Worm (Caenorhabditis elegans): Measurements from ENCODE around the gene znf-706.

znf-706 gene

DNA sequence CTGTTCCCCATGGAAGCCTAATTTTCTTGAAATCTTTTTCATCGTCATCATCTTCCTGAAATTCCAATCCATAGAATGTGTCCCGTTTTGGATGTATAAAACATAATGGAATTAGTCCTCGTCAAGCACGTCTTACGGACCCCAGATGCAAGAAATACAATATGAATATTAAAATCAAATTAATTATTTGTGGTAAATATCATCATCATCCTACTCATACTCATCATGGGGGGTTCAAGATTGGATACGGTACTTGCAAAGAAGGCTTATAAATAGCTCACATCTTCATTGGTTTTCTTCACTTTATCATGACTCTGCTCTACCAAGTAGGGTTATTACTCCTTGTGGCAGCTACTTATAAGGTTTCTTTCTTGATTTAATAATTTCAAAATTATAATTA lies 48.4 kb upstream of the znf-706 start, which contains the start of gene flp-1:
Gene flp-1, plus strand, starts transcription at position 301 of the 400 bp plus-strand sequence.
- TF ChIP-seq T07F8.4 (tag; optimal IDR thresholded peaks at IDR 0.05) (no peak), sea-2 (GFP tag; IDR thresholded peaks at IDR 0.05) (no peak), pbrm-1 (GFP tag; IDR thresholded peaks at IDR 0.05) (no peak), ztf-3 (GFP tag; optimal IDR thresholded peaks at IDR 0.05) (no peak), F22D6.2 (tag; optimal IDR thresholded peaks at IDR 0.05) (no peak), Y95B8A.8 (GFP tag; IDR thresholded peaks at IDR 0.05) (no peak), sptf-2 (GFP tag; optimal IDR thresholded peaks at IDR 0.05) (no peak), D2030.7 (GFP tag; IDR thresholded peaks at IDR 0.05) (no peak), madf-8 (GFP tag; conservative IDR thresholded peaks at IDR 0.05) (no peak), nfya-2 (GFP tag; IDR thresholded peaks at IDR 0.05) (no peak), rec-8 (tag; optimal IDR thresholded peaks at IDR 0.05) (no peak), aptf-2 (GFP tag; conservative IDR thresholded peaks at IDR 0.05) (no peak), him-1 (tag; optimal IDR thresholded peaks at IDR 0.05) (no peak)

- TF ChIP-seq snpc-1.3 (tag; optimal IDR thresholded peaks at IDR 0.05; ENCODE audit: insufficient read depth), result peak; percentile 34
- TF ChIP-seq madf-6 (GFP tag; IDR thresholded peaks at IDR 0.05), result peak; percentile 67
- TF ChIP-seq C17E4.6 (GFP tag; IDR thresholded peaks at IDR 0.05), result no peak
- TF ChIP-seq attf-6 (GFP tag; IDR thresholded peaks at IDR 0.05), result peak; percentile 93
- TF ChIP-seq snpc-4 (GFP tag; optimal IDR thresholded peaks at IDR 0.05), result peak; percentile 82
- peak; percentile 86 to 97 (median 94) for TF ChIP-seq snpc-4 (tag; optimal IDR thresholded peaks at IDR 0.05)
- peak; percentile 43; the same call in 1 of the 2 replicates for TF ChIP-seq D2030.7 (GFP tag; IDR thresholded peaks at IDR 0.05)
- TF ChIP-seq tbp1 (GFP tag; optimal IDR thresholded peaks at IDR 0.05), result peak; percentile 73
- TF ChIP-seq F37B4.10 (GFP tag; IDR thresholded peaks at IDR 0.05), result no peak
- TF ChIP-seq pha-4 (tag; optimal IDR thresholded peaks at IDR 0.05), result no peak
- peak; percentile 92 for TF ChIP-seq snpc-1.1 (tag; optimal IDR thresholded peaks at IDR 0.05; ENCODE audit: insufficient read depth)
- TF ChIP-seq snpc-3.4 (tag; optimal IDR thresholded peaks at IDR 0.05), result peak; percentile 78
- peak; percentile 56 for TF ChIP-seq hmg-1.2 (GFP tag; IDR thresholded peaks at IDR 0.05)
- peak; percentile 45 for TF ChIP-seq lsl-1 (GFP tag; optimal IDR thresholded peaks at IDR 0.05)
- TF ChIP-seq repo-1 (tag; optimal IDR thresholded peaks at IDR 0.05), result no peak
- no peak for TF ChIP-seq atf-7 (tag; optimal IDR thresholded peaks at IDR 0.05)
- TF ChIP-seq K11D2.4 (GFP tag; IDR thresholded peaks at IDR 0.05), result no peak
- TF ChIP-seq F49E8.2 (tag; optimal IDR thresholded peaks at IDR 0.05; ENCODE audit: insufficient read depth), result peak; percentile 8
- TF ChIP-seq bed-1 (GFP tag; IDR thresholded peaks at IDR 0.05), result no peak
Measured at ce11 chrIV:9140172-9140805, 44.3 kb upstream of the znf-706 start.

DNA sequence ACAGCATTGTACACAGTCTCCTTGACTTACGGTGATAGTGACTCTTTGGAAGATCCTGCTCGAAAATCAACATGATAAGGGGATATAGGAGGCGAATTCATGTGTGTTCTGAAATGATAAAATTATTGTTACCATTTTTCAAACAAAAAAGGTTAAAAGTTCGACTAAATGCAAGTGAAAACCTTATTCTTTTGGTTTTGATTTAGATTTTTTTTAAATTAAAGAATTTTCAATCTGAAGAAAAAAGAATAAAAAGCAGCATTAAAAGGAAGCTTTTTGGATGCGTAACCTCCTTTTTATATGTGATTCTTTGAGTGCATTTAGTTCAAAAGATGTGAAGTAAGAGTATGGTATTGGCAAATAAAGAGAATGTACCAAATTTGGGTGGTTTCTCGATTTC lies 39.3 kb upstream of the znf-706 start, which contains the start of gene delm-1:
Gene delm-1, minus strand, starts transcription at position 101 of the 400 bp plus-strand sequence.
- TF ChIP-seq pbrm-1 (GFP tag; IDR thresholded peaks at IDR 0.05) (no peak), T26A5.8 (tag; optimal IDR thresholded peaks at IDR 0.05) (no peak), C06A6.2 (GFP tag; conservative IDR thresholded peaks at IDR 0.05) (no peak), hmg-1.2 (GFP tag; IDR thresholded peaks at IDR 0.05) (no peak), gei-17 (GFP tag; optimal IDR thresholded peaks at IDR 0.05) (no peak), somi-1 (GFP tag; optimal IDR thresholded peaks at IDR 0.05) (no peak), F33H1.4 (GFP tag; IDR thresholded peaks at IDR 0.05) (no peak), ccch-3 (GFP tag; optimal IDR thresholded peaks at IDR 0.05) (no peak)

Data from whole organism, young adult.